Fruit fly (Drosophila melanogaster) whole organism, embryonic: Measurements from ENCODE around the gene caup.
A peak's percentile ranks its signal among the peaks of the same experiment; 100 is the strongest.

Experiments used
- Awh ChIP-seq: fragments of 200-800 bp; sonication (Bioruptor generic); IDR thresholded peaks from 2 replicates; pipeline ENCODE4, ENCODE4 v1.3.6; 2022; ENCODE audit warnings: missing biosample characterization, missing genetic modification characterization
- CG11398 ChIP-seq: fragments of 200-800 bp; sonication (Bioruptor generic); optimal IDR thresholded peaks from 2 replicates; lab custom pipeline; 2016; ENCODE audit warnings: missing biosample characterization, missing genetic modification characterization
- CG11723 ChIP-seq: fragments of 200-800 bp; sonication (Bioruptor generic); optimal IDR thresholded peaks from 2 replicates; lab custom pipeline; 2017; ENCODE audit warnings: missing biosample characterization, mild to moderate bottlenecking, missing genetic modification characterization
- CG12236 ChIP-seq: fragments of 200-800 bp; sonication (Bioruptor generic); optimal IDR thresholded peaks from 2 replicates; lab custom pipeline; 2016; ENCODE audit warnings: missing biosample characterization, missing genetic modification characterization
- CG13624 ChIP-seq: fragments of 200-800 bp; sonication (Bioruptor generic); optimal IDR thresholded peaks from 2 replicates; lab custom pipeline; 2016; ENCODE audit warnings: missing biosample characterization, missing genetic modification characterization
- CG13894 ChIP-seq: fragments of 200-800 bp; sonication (Bioruptor generic); optimal IDR thresholded peaks from 3 replicates; lab custom pipeline; 2018; ENCODE audit warnings: missing biosample characterization, mild to moderate bottlenecking, missing genetic modification characterization, moderate library complexity
- CG14710 ChIP-seq: fragments of 200-800 bp; sonication (Bioruptor generic); optimal IDR thresholded peaks from 3 replicates; lab custom pipeline; 2019; ENCODE audit warnings: missing biosample characterization, mild to moderate bottlenecking, missing genetic modification characterization, moderate library complexity
- CG15011 ChIP-seq: fragments of 200-800 bp; sonication (Bioruptor generic); optimal IDR thresholded peaks from 3 replicates; lab custom pipeline; 2018; ENCODE audit warnings: missing biosample characterization, mild to moderate bottlenecking, missing genetic modification characterization
- CG17802 ChIP-seq: fragments of 200-800 bp; sonication (Bioruptor generic); optimal IDR thresholded peaks from 2 replicates; lab custom pipeline; 2018; ENCODE audit warnings: missing biosample characterization, mild to moderate bottlenecking, missing genetic modification characterization, moderate library complexity
- CG1832 ChIP-seq: fragments of 200-800 bp; sonication (Bioruptor generic); optimal IDR thresholded peaks from 2 replicates; lab custom pipeline; 2017; ENCODE audit warnings: missing biosample characterization, mild to moderate bottlenecking, missing genetic modification characterization, inconsistent platforms
- CG2875 ChIP-seq: fragments of 200-800 bp; sonication (Bioruptor generic); optimal IDR thresholded peaks from 2 replicates; lab custom pipeline; 2017; ENCODE audit warnings: missing biosample characterization, mild to moderate bottlenecking, missing genetic modification characterization, missing genetic modification reagents
- CG4360 ChIP-seq: fragments of 200-800 bp; sonication (Bioruptor generic); IDR thresholded peaks from 2 replicates; pipeline ENCODE4 v1.3.6; 2022; ENCODE audit warnings: missing biosample characterization, missing genetic modification characterization
- CG5180 ChIP-seq: fragments of 200-800 bp; sonication (Bioruptor generic); optimal IDR thresholded peaks from 3 replicates; lab custom pipeline; 2017; ENCODE audit warnings: missing biosample characterization, missing genetic modification characterization, mild to moderate bottlenecking, moderate library complexity, missing genetic modification reagents
- CG6254 ChIP-seq: fragments of 200-800 bp; sonication (Bioruptor generic); optimal IDR thresholded peaks from 3 replicates; lab custom pipeline; 2017; ENCODE audit warnings: mild to moderate bottlenecking, missing biosample characterization, missing genetic modification reagents, missing genetic modification characterization
- CG6854 ChIP-seq: fragments of 200-800 bp; sonication (Bioruptor generic); optimal IDR thresholded peaks from 3 replicates; lab custom pipeline; 2017; ENCODE audit warnings: missing biosample characterization, mild to moderate bottlenecking, missing genetic modification characterization
- CG7357 ChIP-seq: fragments of 200-800 bp; sonication (Bioruptor generic); IDR thresholded peaks from 3 replicates; pipeline ENCODE4 v1.3.6; 2022; ENCODE audit warnings: missing biosample characterization, missing genetic modification characterization
- CG8281 ChIP-seq: fragments of 200-800 bp; sonication (Bioruptor generic); optimal IDR thresholded peaks from 2 replicates; lab custom pipeline; 2018; ENCODE audit warnings: missing biosample characterization, mild to moderate bottlenecking, missing genetic modification characterization, moderate library complexity
- CG9817 ChIP-seq: fragments of 200-800 bp; sonication (Bioruptor generic); optimal IDR thresholded peaks from 2 replicates; lab custom pipeline; 2018; ENCODE audit warnings: missing biosample characterization, mild to moderate bottlenecking, missing genetic modification characterization, moderate library complexity
- CG9932 ChIP-seq: fragments of 200-800 bp; sonication (Bioruptor generic); IDR thresholded peaks from 2 replicates; pipeline ENCODE4 v1.3.6; 2022; ENCODE audit warnings: missing biosample characterization, missing genetic modification characterization
- Deaf1 ChIP-seq: fragments of 200-800 bp; optimal IDR thresholded peaks from 3 replicates; lab custom pipeline; 2019; ENCODE audit warnings: missing biosample characterization, mild to moderate bottlenecking, missing genetic modification characterization, moderate library complexity
- GATAe ChIP-seq: fragments of 200-800 bp; sonication (Bioruptor generic); conservative IDR thresholded peaks from 2 replicates; pipeline ENCODE4 v1.3.6; 2022; ENCODE audit warnings: missing biosample characterization, missing genetic modification characterization
- HLHmδ ChIP-seq: fragments of 200-800 bp; sonication (Bioruptor generic); optimal IDR thresholded peaks from 2 replicates; lab custom pipeline; 2018; ENCODE audit warnings: missing biosample characterization, mild to moderate bottlenecking, missing genetic modification characterization, moderate library complexity
- MBD-R2 ChIP-seq: fragments of 200-800 bp; sonication (Bioruptor generic); IDR thresholded peaks from 2 replicates; pipeline ENCODE4 v1.3.6; 2022; ENCODE audit warnings: missing biosample characterization, missing genetic modification characterization
- Nf-YB ChIP-seq: fragments of 200-800 bp; sonication (Bioruptor generic); optimal IDR thresholded peaks from 3 replicates; lab custom pipeline; 2019; ENCODE audit warnings: missing biosample characterization, mild to moderate bottlenecking, missing genetic modification characterization, moderate library complexity
- Nf-YC ChIP-seq: fragments of 200-800 bp; optimal IDR thresholded peaks from 3 replicates; lab custom pipeline; 2019; ENCODE audit warnings: missing biosample characterization, mild to moderate bottlenecking, missing genetic modification characterization, moderate library complexity
- Oaz ChIP-seq: fragments of 200-800 bp; sonication (Bioruptor generic); IDR thresholded peaks from 2 replicates; pipeline ENCODE4 v1.3.6; 2022; ENCODE audit warnings: missing biosample characterization, missing genetic modification characterization
- Opbp ChIP-seq: fragments of 200-800 bp; sonication (Bioruptor generic); IDR thresholded peaks from 3 replicates; pipeline ENCODE4 v1.3.6; 2022; ENCODE audit warnings: missing biosample characterization, missing genetic modification characterization; ENCODE audit not compliant: partially characterized antibody
- ap ChIP-seq: fragments of 200-800 bp; sonication (Bioruptor generic); IDR thresholded peaks from 2 replicates; pipeline ENCODE4 v1.3.6; 2022; ENCODE audit warnings: missing biosample characterization, missing genetic modification characterization
- ara ChIP-seq: fragments of 200-800 bp; sonication (Bioruptor generic); IDR thresholded peaks from 2 replicates; pipeline ENCODE4 v1.3.6; 2022; ENCODE audit warnings: missing biosample characterization, missing genetic modification characterization
- ase ChIP-seq: fragments of 200-800 bp; sonication (Bioruptor generic); IDR thresholded peaks from 3 replicates; pipeline ENCODE4 v1.3.6; 2022; ENCODE audit warnings: missing biosample characterization, missing genetic modification characterization
- cas ChIP-seq: fragments of 200-800 bp; sonication (Bioruptor generic); IDR thresholded peaks from 2 replicates; pipeline ENCODE4 v1.3.6; 2022; ENCODE audit warnings: missing biosample characterization, missing genetic modification characterization
- chinmo ChIP-seq: fragments of 200-800 bp; sonication (Bioruptor generic); IDR thresholded peaks from 4 replicates; pipeline ENCODE4 v1.3.6; 2022; ENCODE audit warnings: missing biosample characterization, missing genetic modification characterization; ENCODE audit not compliant: partially characterized antibody
- chm ChIP-seq: fragments of 200-800 bp; sonication (Bioruptor generic); IDR thresholded peaks from 2 replicates; pipeline ENCODE4 v1.3.6; 2022; ENCODE audit warnings: missing biosample characterization, missing genetic modification characterization
- cwo ChIP-seq: fragments of 200-800 bp; sonication (Bioruptor generic); optimal IDR thresholded peaks from 3 replicates; lab custom pipeline; 2017; ENCODE audit warnings: missing biosample characterization, missing genetic modification characterization, mild to moderate bottlenecking, moderate library complexity, missing genetic modification reagents
- dati ChIP-seq: fragments of 200-800 bp; sonication (Bioruptor generic); IDR thresholded peaks from 2 replicates; pipeline ENCODE4 v1.3.6; 2022; ENCODE audit warnings: missing biosample characterization, missing genetic modification characterization
- emc ChIP-seq: fragments of 200-800 bp; sonication (Bioruptor generic); optimal IDR thresholded peaks from 2 replicates; lab custom pipeline; 2016; ENCODE audit warnings: missing biosample characterization, missing genetic modification characterization
- eve ChIP-seq, 2 experiments: fragments of >200 bp; optimal IDR thresholded peaks; 2 replicates each; lab custom pipeline; 2017; ENCODE audit warnings: missing biosample characterization in 2 of 2, missing genetic modification characterization in 2 of 2
- exex ChIP-seq: fragments of 200-800 bp; sonication (Bioruptor generic); optimal IDR thresholded peaks from 4 replicates; lab custom pipeline; 2018; ENCODE audit warnings: missing biosample characterization, mild to moderate bottlenecking, missing genetic modification characterization, moderate library complexity
- gro ChIP-seq: fragments of 200-800 bp; sonication (Bioruptor generic); optimal IDR thresholded peaks from 2 replicates; lab custom pipeline; 2016; ENCODE audit warnings: missing biosample characterization, missing genetic modification characterization
- gsb ChIP-seq: fragments of 200-800 bp; sonication (Bioruptor generic); IDR thresholded peaks from 2 replicates; pipeline ENCODE4 v1.3.6; 2022; ENCODE audit warnings: missing biosample characterization, missing genetic modification characterization
- kay ChIP-seq: fragments of 200-800 bp; sonication (Bioruptor generic); optimal IDR thresholded peaks from 2 replicates; lab custom pipeline; 2016; ENCODE audit warnings: missing biosample characterization, missing genetic modification characterization
- ken ChIP-seq: fragments of 200-800 bp; sonication (Bioruptor generic); IDR thresholded peaks from 3 replicates; pipeline ENCODE4 v1.3.6; 2022; ENCODE audit warnings: missing biosample characterization, missing genetic modification characterization
- knrl ChIP-seq: fragments of 200-800 bp; sonication (Bioruptor generic); IDR thresholded peaks from 3 replicates; pipeline ENCODE4 v1.3.6; 2022; ENCODE audit warnings: missing biosample characterization, missing genetic modification characterization; ENCODE audit not compliant: partially characterized antibody
- mirr ChIP-seq: fragments of 200-800 bp; sonication (Bioruptor generic); optimal IDR thresholded peaks from 3 replicates; lab custom pipeline; 2018; ENCODE audit warnings: missing biosample characterization, mild to moderate bottlenecking, missing genetic modification characterization
- oc ChIP-seq: fragments of 200-800 bp; sonication (Bioruptor generic); optimal IDR thresholded peaks from 2 replicates; lab custom pipeline; 2018; ENCODE audit warnings: missing biosample characterization, mild to moderate bottlenecking, missing genetic modification characterization, moderate library complexity
- onecut ChIP-seq: fragments of 200-800 bp; sonication (Bioruptor generic); IDR thresholded peaks from 2 replicates; pipeline ENCODE4 v1.3.6; 2022; ENCODE audit warnings: missing biosample characterization, missing genetic modification characterization
- pum ChIP-seq: fragments of 200-800 bp; sonication (Bioruptor generic); optimal IDR thresholded peaks from 2 replicates; lab custom pipeline; 2016; ENCODE audit warnings: missing biosample characterization, missing genetic modification characterization
- sd ChIP-seq: fragments of 200-800 bp; sonication (Bioruptor generic); optimal IDR thresholded peaks from 3 replicates; lab custom pipeline; 2018; ENCODE audit warnings: missing biosample characterization, mild to moderate bottlenecking, missing genetic modification characterization, moderate library complexity
- seq ChIP-seq: fragments of 200-800 bp; sonication (Bioruptor generic); IDR thresholded peaks from 2 replicates; pipeline ENCODE4 v1.3.6; 2022; ENCODE audit warnings: missing biosample characterization, missing genetic modification characterization
- sr ChIP-seq: fragments of 200-800 bp; sonication (Bioruptor generic); IDR thresholded peaks from 3 replicates; pipeline ENCODE4 v1.3.6; 2022; ENCODE audit warnings: missing biosample characterization, missing genetic modification characterization

The caup gene

dm6 chr3L:12618824-12619370, 9.5 kb downstream of the caup start (continued):
- TF ChIP-seq CG11398 (GFP tag; lab: Kevin White, UChicago) (no peak), Oaz (no peak), onecut (GFP tag; lab: Robert Waterston, UW) (peak; percentile 38; the same call in 1 of the 2 replicates), CG9932 (no peak), ase (GFP tag; lab: Robert Waterston, UW) (no peak), Opbp (GFP tag; lab: Robert Waterston, UW) (no peak), Nf-YC (tag; lab: Kevin White, UChicago) (no peak), CG2875 (no peak), eve (GFP tag; optimal IDR thresholded peaks at IDR 0.05; lab: Kevin White, UChicago) (no peak), cas (GFP tag; lab: Robert Waterston, UW) (no peak), CG11723 (no peak), CG13624 (no peak), CG7357 (no peak), kay (no peak), CG14710 (tag; lab: Kevin White, UChicago) (peak; percentile 7), gsb (no peak), CG9817 (no peak), gro (GFP tag; lab: Kevin White, UChicago) (no peak), mirr (GFP tag; lab: Kevin White, UChicago) (no peak), ap (no peak), dati (GFP tag; lab: Robert Waterston, UW) (no peak), CG8281 (no peak), emc (GFP tag; lab: Kevin White, UChicago) (no peak), HLHmδ (GFP tag; lab: Kevin White, UChicago) (no peak), CG15011 (GFP tag; lab: Kevin White, UChicago) (no peak), CG6854 (GFP tag; lab: Kevin White, UChicago) (no peak), MBD-R2 (no peak)

dm6 chr3L:12621862-12622261, 12.4 kb downstream of the caup start:
- TF ChIP-seq chinmo (GFP tag; lab: Robert Waterston, UW) = no peak
- peak; percentile 7 for TF ChIP-seq oc (tag; lab: Kevin White, UChicago)
- peak; percentile 50 for TF ChIP-seq sd
- peak; percentile 3 for TF ChIP-seq exex
- no peak for TF ChIP-seq CG13894 (tag; lab: Kevin White, UChicago)
- no peak for TF ChIP-seq GATAe
- no peak for TF ChIP-seq CG6254 (GFP tag; lab: Kevin White, UChicago)

- peak; percentile 97 for TF ChIP-seq Nf-YC (tag; lab: Kevin White, UChicago)
- TF ChIP-seq CG1832 (GFP tag; lab: Kevin White, UChicago) = peak; percentile 86
- TF ChIP-seq ken = no peak
- TF ChIP-seq CG4360 (GFP tag; lab: Robert Waterston, UW) = peak; percentile 37; the same call in 1 of the 2 replicates
- TF ChIP-seq CG5180 (GFP tag; lab: Kevin White, UChicago) = peak; percentile 98
- TF ChIP-seq seq = peak; percentile 73; the same call in 1 of the 2 replicates
- 0 out of 3 replicates have a peak, but pooled peaks have one; percentile 20 for TF ChIP-seq knrl (GFP tag; lab: Robert Waterston, UW)
- peak; percentile 57; the same call in 1 of the 2 replicates for TF ChIP-seq chm (GFP tag; lab: Robert Waterston, UW)
- 0 out of 2 replicates have a peak, but pooled peaks have one; percentile 32 for TF ChIP-seq Awh (GFP tag; lab: Robert Waterston, UW)
- TF ChIP-seq Deaf1 (tag; lab: Kevin White, UChicago) = peak; percentile 79
- TF ChIP-seq Nf-YB (GFP tag; lab: Kevin White, UChicago) = peak; percentile 95
- no peak for TF ChIP-seq pum (GFP tag; lab: Kevin White, UChicago)
- peak; percentile 1 for TF ChIP-seq cwo
- TF ChIP-seq chinmo (GFP tag; lab: Robert Waterston, UW) = peak; percentile 64; the same call in 1 of the 4 replicates
- TF ChIP-seq sr (GFP tag; lab: Robert Waterston, UW) = peak; percentile 84
- no peak for TF ChIP-seq ara (GFP tag; lab: Robert Waterston, UW)
- TF ChIP-seq CG17802 (tag; lab: Kevin White, UChicago) = peak; percentile 37
- no peak for TF ChIP-seq CG12236 (GFP tag; lab: Kevin White, UChicago)
Observed at dm6 chr3L:12627703-12628102, 18.3 kb downstream of the caup start.
